Worm (Caenorhabditis elegans) whole organism, L4 larva: ENCODE measurements around the gene unk-1.

ENCODE experiments used
- D1046.2 ChIP-seq: fragments of 200-800 bp; sonication (Bioruptor generic); IDR thresholded peaks from 2 replicates; pipeline ENCODE4 v1.3.6; 2022; ENCODE audit warnings: missing genetic modification characterization, missing compliant biosample characterization
- F10B5.3 ChIP-seq: sonication (generic microtip); optimal IDR thresholded peaks from 2 replicates; lab custom pipeline; 2016; ENCODE audit warnings: mild to moderate bottlenecking, missing genetic modification characterization, missing compliant biosample characterization
- F37D6.2 ChIP-seq: sonication (generic microtip); optimal IDR thresholded peaks from 2 replicates; lab custom pipeline; 2016; ENCODE audit warnings: mild to moderate bottlenecking, missing genetic modification characterization, missing compliant biosample characterization
- F44E2.7 ChIP-seq: fragments of 200-800 bp; sonication (Bioruptor generic); IDR thresholded peaks from 2 replicates; pipeline ENCODE4 v2.1.2; 2022; ENCODE audit warnings: missing genetic modification characterization, missing compliant biosample characterization
- F49E8.2 ChIP-seq: sonication (generic microtip); optimal IDR thresholded peaks from 2 replicates; lab custom pipeline; 2016; ENCODE audit warnings: missing compliant biosample characterization, mild to moderate bottlenecking, missing genetic modification characterization, borderline replicate concordance
- T26A8.4 ChIP-seq: fragments of 200-800 bp; sonication (Bioruptor generic); IDR thresholded peaks from 2 replicates; pipeline ENCODE4 v1.3.6; 2022; ENCODE audit warnings: missing genetic modification characterization, missing compliant biosample characterization
- Y48G9A.11 ChIP-seq: fragments of 200-800 bp; sonication (Bioruptor generic); IDR thresholded peaks from 2 replicates; pipeline ENCODE4 v1.3.6; 2022; ENCODE audit warnings: missing genetic modification reagents, missing genetic modification characterization, missing compliant biosample characterization
- Y5F2A.4 ChIP-seq: fragments of 200-800 bp; sonication (Bioruptor generic); optimal IDR thresholded peaks from 2 replicates; lab custom pipeline; 2018; ENCODE audit warnings: mild to moderate bottlenecking, missing genetic modification characterization, missing compliant biosample characterization
- Y75B8A.6 ChIP-seq: fragments of 200-800 bp; sonication (Bioruptor generic); IDR thresholded peaks from 2 replicates; pipeline ENCODE4 v1.3.6; 2022; ENCODE audit warnings: missing genetic modification reagents, missing genetic modification characterization, missing compliant biosample characterization
- ZK546.5 ChIP-seq, 2 experiments: sonication (generic microtip); optimal IDR thresholded peaks; 2 replicates each; lab custom pipeline; 2017; ENCODE audit warnings: missing biosample characterization in 2 of 2, missing genetic modification characterization in 2 of 2
- aha-1 ChIP-seq: fragments of 150-350 bp; peaks from one replicate; lab custom pipeline; 2014; ENCODE audit warnings: missing biosample characterization, missing genetic modification characterization
- aly-2 ChIP-seq: sonication (generic microtip); optimal IDR thresholded peaks from 2 replicates; lab custom pipeline; 2018; ENCODE audit warnings: missing biosample characterization, missing genetic modification characterization
- arid-1 ChIP-seq: fragments of 200-800 bp; sonication (Bioruptor generic); conservative IDR thresholded peaks from 2 replicates; pipeline ENCODE4 v1.3.6; 2022; ENCODE audit warnings: missing genetic modification reagents, missing genetic modification characterization, missing compliant biosample characterization
- ceh-20 ChIP-seq: fragments of 200-800 bp; sonication (Bioruptor generic); IDR thresholded peaks from 2 replicates; pipeline ENCODE4 v1.3.6; 2022; ENCODE audit warnings: missing genetic modification reagents, missing genetic modification characterization, missing compliant biosample characterization
- ceh-28 ChIP-seq: fragments of 150-350 bp; optimal IDR thresholded peaks from 2 replicates; lab custom pipeline; 2014; ENCODE audit warnings: missing biosample characterization, missing genetic modification reagents, missing genetic modification characterization
- daf-16 ChIP-seq, 3 experiments: sonication (generic microtip); optimal IDR thresholded peaks; 2 replicates each; lab custom pipeline; 2016 to 2017; ENCODE audit warnings: missing genetic modification characterization in 3 of 3, missing genetic modification reagents in 3 of 3, mild to moderate bottlenecking in 2 of 3, missing compliant biosample characterization in 2 of 3, missing biosample characterization in 1 of 3, moderate library complexity in 1 of 3
- dmd-8 ChIP-seq: fragments of 200-800 bp; sonication (Bioruptor generic); IDR thresholded peaks from 2 replicates; pipeline ENCODE4 v1.3.6; 2022; ENCODE audit warnings: missing genetic modification characterization, missing compliant biosample characterization
- egl-43 ChIP-seq: fragments of 200-800 bp; sonication (Bioruptor generic); IDR thresholded peaks from 2 replicates; pipeline ENCODE4 v1.3.6; 2022; ENCODE audit warnings: missing genetic modification reagents, missing genetic modification characterization, missing compliant biosample characterization
- hif-1 ChIP-seq, 2 experiments: sonication (generic microtip); optimal IDR thresholded peaks; 2 replicates each; lab custom pipeline; 2016 to 2017; ENCODE audit warnings: missing compliant biosample characterization in 2 of 2, missing genetic modification characterization in 2 of 2, missing genetic modification reagents in 2 of 2, missing genotype in 2 of 2, mild to moderate bottlenecking in 1 of 2
- hlh-30 ChIP-seq: sonication (generic microtip); optimal IDR thresholded peaks from 2 replicates; lab custom pipeline; 2017; ENCODE audit warnings: antibody characterized with exemption, mild to moderate bottlenecking, missing genetic modification characterization, missing compliant biosample characterization; ENCODE audit not compliant: insufficient read depth
- hmg-1.1 ChIP-seq: fragments of 200-800 bp; sonication (Bioruptor generic); IDR thresholded peaks from 2 replicates; pipeline ENCODE4 v1.3.6; 2022; ENCODE audit warnings: missing genetic modification reagents, missing genetic modification characterization, missing compliant biosample characterization
- lin-38 ChIP-seq: fragments of 200-800 bp; sonication (Bioruptor generic); IDR thresholded peaks from 2 replicates; pipeline ENCODE4 v1.3.6; 2022; ENCODE audit warnings: missing genetic modification reagents, missing genetic modification characterization, missing compliant biosample characterization
- lir-3 ChIP-seq: sonication (generic microtip); optimal IDR thresholded peaks from 2 replicates; lab custom pipeline; 2016; ENCODE audit warnings: mild to moderate bottlenecking, missing genetic modification characterization, missing compliant biosample characterization
- lsy-2 ChIP-seq, 2 experiments: fragments of 150-350 bp in 1 of 2; sonication (generic microtip) in 1 of 2; optimal IDR thresholded peaks; 2 replicates each; lab custom pipeline; 2014 to 2017; ENCODE audit warnings: missing biosample characterization in 2 of 2, missing genetic modification characterization in 2 of 2
- madf-9 ChIP-seq: fragments of 200-800 bp; sonication (Bioruptor generic); conservative IDR thresholded peaks from 2 replicates; pipeline ENCODE4 v1.3.6; 2022; ENCODE audit warnings: missing genetic modification reagents, missing genetic modification characterization, missing compliant biosample characterization
- mep-1 ChIP-seq: fragments of 150-350 bp; sonication (generic microtip); optimal IDR thresholded peaks from 3 replicates; lab custom pipeline; 2014; ENCODE audit warnings: missing biosample characterization, missing genetic modification characterization
- mes-2 ChIP-seq: sonication (generic microtip); optimal IDR thresholded peaks from 2 replicates; lab custom pipeline; 2016; ENCODE audit warnings: missing genotype, mild to moderate bottlenecking, missing genetic modification characterization, missing compliant biosample characterization; ENCODE audit not compliant: poor library complexity, severe bottlenecking
- nhr-10 ChIP-seq: fragments of 150-350 bp; optimal IDR thresholded peaks from 2 replicates; lab custom pipeline; 2014; ENCODE audit warnings: missing biosample characterization, missing genetic modification characterization
- nhr-25 ChIP-seq: sonication (generic microtip); optimal IDR thresholded peaks from 2 replicates; lab custom pipeline; 2017; ENCODE audit warnings: missing genetic modification characterization, mild to moderate bottlenecking, missing compliant biosample characterization, antibody characterized with exemption, moderate library complexity, borderline replicate concordance; ENCODE audit not compliant: insufficient read depth
- nhr-77 ChIP-seq: fragments of 150-350 bp; optimal IDR thresholded peaks from 2 replicates; lab custom pipeline; 2014; ENCODE audit warnings: missing biosample characterization, missing genetic modification characterization
- pha-4 ChIP-seq, 2 experiments: fragments of 150-350 bp in 1 of 2; fragments of 200-800 bp in 1 of 2; sonication (Bioruptor generic) in 1 of 2; IDR thresholded peaks in 1 of 2; optimal IDR thresholded peaks in 1 of 2; 2 replicates each; pipeline versions ENCODE4 v1.3.6 to Lab custom; 2014 to 2022; ENCODE audit warnings: missing genetic modification characterization in 2 of 2, missing genetic modification reagents in 2 of 2, missing biosample characterization in 1 of 2, missing compliant biosample characterization in 1 of 2
- rbr-2 ChIP-seq: sonication (generic microtip); optimal IDR thresholded peaks from 2 replicates; lab custom pipeline; 2016; ENCODE audit warnings: missing genotype, missing genetic modification characterization, missing compliant biosample characterization
- saeg-2 ChIP-seq: fragments of 200-800 bp; sonication (Bioruptor generic); IDR thresholded peaks from 2 replicates; pipeline ENCODE4 v1.3.6; 2022; ENCODE audit warnings: missing genetic modification reagents, missing genetic modification characterization, missing compliant biosample characterization
- skn-1 ChIP-seq: fragments of 150-350 bp; optimal IDR thresholded peaks from 2 replicates; lab custom pipeline; 2014; ENCODE audit warnings: missing biosample characterization, missing genetic modification characterization
- snpc-1.2 ChIP-seq: fragments of 200-800 bp; sonication (Bioruptor generic); IDR thresholded peaks from 2 replicates; pipeline ENCODE4 v1.3.6; 2022; ENCODE audit warnings: missing genetic modification reagents, missing genetic modification characterization, missing compliant biosample characterization
- spr-1 ChIP-seq: sonication (generic microtip); optimal IDR thresholded peaks from 2 replicates; lab custom pipeline; 2016; ENCODE audit warnings: mild to moderate bottlenecking, missing genetic modification characterization, missing compliant biosample characterization
- spr-3 ChIP-seq: fragments of 200-800 bp; sonication (Bioruptor generic); optimal IDR thresholded peaks from 2 replicates; lab custom pipeline; 2018; ENCODE audit warnings: mild to moderate bottlenecking, missing genetic modification characterization, missing compliant biosample characterization
- unc-130 ChIP-seq: sonication (generic microtip); optimal IDR thresholded peaks from 2 replicates; lab custom pipeline; 2016; ENCODE audit warnings: missing genetic modification reagents, missing genetic modification characterization, missing compliant biosample characterization
- unc-62 ChIP-seq, 3 experiments: fragments of 150-350 bp in 1 of 3; sonication (generic microtip); optimal IDR thresholded peaks in 2 of 3; peaks in 1 of 3; 1 replicate in 1 of 3; 2 replicates in 2 of 3; lab custom pipeline; 2014 to 2017; ENCODE audit warnings: missing biosample characterization in 3 of 3, missing genetic modification characterization in 3 of 3, missing genetic modification reagents in 3 of 3, missing genotype in 1 of 3
- vab-7 ChIP-seq: fragments of 200-800 bp; sonication (Bioruptor generic); IDR thresholded peaks from 2 replicates; pipeline ENCODE4 v1.3.6; 2022; ENCODE audit warnings: missing genetic modification reagents, missing genetic modification characterization, missing compliant biosample characterization
- ztf-7 ChIP-seq: fragments of 150-350 bp; optimal IDR thresholded peaks from 2 replicates; lab custom pipeline; 2014; ENCODE audit warnings: missing biosample characterization, missing genetic modification characterization

unk-1 gene

ce11 chrX:8005967-8006366 lies 8.8 kb upstream of the unk-1 start:
- TF ChIP-seq F37D6.2 (no peak), nhr-10 (tag; lab: Kevin White, UChicago) (no peak), unc-62 (GFP tag; optimal IDR thresholded peaks at IDR 0.05 in 1 of 2; lab: Kevin White, UChicago) (peak in 1 of 2 experiments; percentile 56), unc-62 (tag; optimal IDR thresholded peaks at IDR 0.05; lab: Kevin White, UChicago) (no peak), hif-1 (tag; optimal IDR thresholded peaks at IDR 0.05; lab: Kevin White, UChicago) (no peak), aha-1 (peak; percentile 61)

ce11 chrX:8010652-8011051 lies 4.1 kb upstream of the unk-1 start:
- TF ChIP-seq nhr-25 (tag; lab: Kevin White, UChicago) (peak; percentile 94), ZK546.5 (tag; optimal IDR thresholded peaks at IDR 0.05; lab: Kevin White, UChicago) (no peak), F49E8.2 (tag; lab: Kevin White, UChicago) (no peak), mep-1 (peak; percentile 33), unc-130 (GFP tag; lab: Kevin White, UChicago) (no peak), lsy-2 (tag; optimal IDR thresholded peaks at IDR 0.05; lab: Kevin White, UChicago) (peak in 1 of 2 experiments; percentile 22), unc-62 (GFP tag; optimal IDR thresholded peaks at IDR 0.05 in 1 of 2; lab: Kevin White, UChicago) (peak in 1 of 2 experiments; percentile 69), unc-62 (tag; optimal IDR thresholded peaks at IDR 0.05; lab: Kevin White, UChicago) (no peak), hlh-30 (tag; lab: Kevin White, UChicago) (peak; percentile 54), spr-3 (GFP tag; lab: Kevin White, UChicago) (no peak), snpc-1.2 (GFP tag; lab: Robert Waterston, UW) (no peak), lir-3 (no peak), spr-1 (tag; lab: Kevin White, UChicago) (no peak), vab-7 (GFP tag; lab: Robert Waterston, UW) (no peak)

ce11 chrX:8015889-8016288 lies 1.1 kb downstream of the unk-1 start:
- TF ChIP-seq aly-2 (tag; lab: Kevin White, UChicago) (no peak), skn-1 (tag; lab: Kevin White, UChicago) (no peak), T26A8.4 (GFP tag; lab: Robert Waterston, UW) (no peak), aha-1 (peak; percentile 19), daf-16 (GFP tag; optimal IDR thresholded peaks at IDR 0.05; lab: Kevin White, UChicago) (no peak), daf-16 (tag; optimal IDR thresholded peaks at IDR 0.05; lab: Kevin White, UChicago) (peak; percentile 2), hlh-30 (tag; lab: Kevin White, UChicago) (peak; percentile 68)

- TF ChIP-seq Y5F2A.4 (no peak), dmd-8 (GFP tag; lab: Robert Waterston, UW) (0 out of 2 replicates have a peak, but pooled peaks have one; percentile 18), hmg-1.1 (peak; percentile 77), saeg-2 (peak; percentile 48; the same call in 1 of the 2 replicates), arid-1 (GFP tag; lab: Robert Waterston, UW) (0 out of 2 replicates have a peak, but pooled peaks have one; percentile 22), F37D6.2 (peak; percentile 26), Y48G9A.11 (GFP tag; lab: Robert Waterston, UW) (peak; percentile 32; the same call in 1 of the 2 replicates), mes-2 (tag; lab: Kevin White, UChicago) (peak; percentile 59), D1046.2 (GFP tag; lab: Robert Waterston, UW) (peak; percentile 65; the same call in 1 of the 2 replicates), lin-38 (0 out of 2 replicates have a peak, but pooled peaks have one; percentile 24), ceh-28 (tag; lab: Kevin White, UChicago) (no peak), madf-9 (GFP tag; lab: Robert Waterston, UW) (no peak), hlh-30 (tag; lab: Kevin White, UChicago) (peak; percentile 86), lsy-2 (tag; optimal IDR thresholded peaks at IDR 0.05; lab: Kevin White, UChicago) (peak in 1 of 2 experiments; percentile 54), nhr-77 (no peak), egl-43 (GFP tag; lab: Robert Waterston, UW) (peak; percentile 88), F44E2.7 (GFP tag; lab: Robert Waterston, UW) (no peak), aha-1 (peak; percentile 52), pha-4 (GFP tag; IDR thresholded peaks at IDR 0.05; lab: Robert Waterston, UW) (peak; percentile 91; the same call in 1 of the 2 replicates), pha-4 (tag; optimal IDR thresholded peaks at IDR 0.05; lab: Kevin White, UChicago) (no peak), F10B5.3 (tag; lab: Kevin White, UChicago) (no peak), rbr-2 (tag; lab: Kevin White, UChicago) (peak; percentile 51), ztf-7 (tag; lab: Kevin White, UChicago) (no peak), Y75B8A.6 (GFP tag; lab: Robert Waterston, UW) (peak; percentile 23; the same call in 1 of the 2 replicates), ceh-20 (GFP tag; lab: Robert Waterston, UW) (peak; percentile 62; the same call in 1 of the 2 replicates)
Observed at ce11 chrX:8017305-8017704, 2.5 kb downstream of the unk-1 start.
